Worm (Caenorhabditis elegans): ENCODE results near the gene ZC376.8.

- TF ChIP-seq Y55F3AM.14 (GFP tag; optimal IDR thresholded peaks at IDR 0.05) = no peak
- no peak for TF ChIP-seq nhr-237 (tag; optimal IDR thresholded peaks at IDR 0.05)
- TF ChIP-seq lin-11 (tag; optimal IDR thresholded peaks at IDR 0.05) = no peak
- TF ChIP-seq unc-62 (GFP tag; optimal IDR thresholded peaks at IDR 0.05) = no peak
Observed at ce11 chrV:14141846-14142245, 38.2 kb upstream of the ZC376.8 start.
